Worm (Caenorhabditis elegans) whole organism, late embryonic: Measurements from ENCODE around the gene T10H9.1.

Source experiments
- C08G9.2 ChIP-seq: sonication (generic microtip); optimal IDR thresholded peaks from 2 replicates; lab custom pipeline; 2016; ENCODE audit warnings: mild to moderate bottlenecking, missing genetic modification characterization, moderate library complexity, missing compliant biosample characterization
- ceh-45 ChIP-seq: fragments of 200-800 bp; sonication (Bioruptor generic); IDR thresholded peaks from 2 replicates; pipeline ENCODE4 v1.3.6; 2022; ENCODE audit warnings: missing genetic modification reagents, missing genetic modification characterization, missing compliant biosample characterization
- ceh-9 ChIP-seq: sonication (generic microtip); optimal IDR thresholded peaks from 2 replicates; lab custom pipeline; 2016; ENCODE audit warnings: mild to moderate bottlenecking, missing genetic modification characterization, inconsistent platforms, missing compliant biosample characterization
- elt-2 ChIP-seq: sonication (generic microtip); optimal IDR thresholded peaks from 2 replicates; lab custom pipeline; 2016; ENCODE audit warnings: missing genetic modification reagents, missing genetic modification characterization, missing compliant biosample characterization
- hlh-15 ChIP-seq: sonication (generic microtip); optimal IDR thresholded peaks from 2 replicates; lab custom pipeline; 2016; ENCODE audit warnings: missing genetic modification characterization, missing compliant biosample characterization
- hlh-6 ChIP-seq: sonication (generic microtip); optimal IDR thresholded peaks from 2 replicates; lab custom pipeline; 2016; ENCODE audit warnings: missing genotype, missing genetic modification characterization, missing compliant biosample characterization
- nhr-11 ChIP-seq: fragments of 150-350 bp; optimal IDR thresholded peaks from 2 replicates; lab custom pipeline; 2014; ENCODE audit warnings: missing biosample characterization, missing genetic modification characterization
- pax-1 ChIP-seq: fragments of 150-350 bp; optimal IDR thresholded peaks from 2 replicates; lab custom pipeline; 2014; ENCODE audit warnings: missing biosample characterization, missing genetic modification characterization
- pros-1 ChIP-seq: fragments of 150-350 bp; optimal IDR thresholded peaks from 2 replicates; lab custom pipeline; 2014; ENCODE audit warnings: missing biosample characterization, missing genetic modification reagents, missing genetic modification characterization
- sox-4 ChIP-seq: sonication (generic microtip); optimal IDR thresholded peaks from 2 replicates; lab custom pipeline; 2017; ENCODE audit warnings: mild to moderate bottlenecking, missing genetic modification characterization, inconsistent platforms, missing compliant biosample characterization
- unc-42 ChIP-seq: sonication (generic microtip); optimal IDR thresholded peaks from 2 replicates; lab custom pipeline; 2016; ENCODE audit warnings: missing genotype, missing genetic modification characterization, missing compliant biosample characterization

DNA sequence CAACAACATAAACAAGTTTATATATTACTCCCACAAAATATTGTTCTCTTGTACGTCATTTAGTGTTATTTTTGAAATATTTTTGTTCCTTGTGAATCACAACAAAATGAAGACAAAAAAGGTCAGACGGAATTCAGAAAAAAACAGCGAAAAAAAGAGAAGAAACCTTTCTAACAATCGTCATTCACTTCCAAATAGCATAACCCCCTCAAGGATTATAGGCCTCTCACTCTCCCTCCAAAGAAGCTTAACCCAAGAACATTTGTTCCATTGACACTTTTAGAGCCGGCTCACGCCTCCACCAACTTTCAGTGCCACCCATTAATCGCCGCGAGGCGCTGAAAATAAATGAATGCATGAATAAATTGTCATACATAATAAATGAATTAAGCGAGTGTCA lies 10.1 kb downstream of the T10H9.1 start:
- TF ChIP-seq C08G9.2 (tag; lab: Kevin White, UChicago) (no peak), ceh-45 (GFP tag; lab: Robert Waterston, UW) (no peak), sox-4 (tag; lab: Kevin White, UChicago) (no peak), unc-42 (tag; lab: Kevin White, UChicago) (no peak), hlh-6 (no peak), hlh-15 (tag; lab: Kevin White, UChicago) (no peak), elt-2 (tag; lab: Kevin White, UChicago) (no peak), ceh-9 (tag; lab: Kevin White, UChicago) (no peak), nhr-11 (tag; lab: Kevin White, UChicago) (no peak), pax-1 (tag; lab: Kevin White, UChicago) (no peak), pros-1 (tag; lab: Kevin White, UChicago) (no peak)
